Fruit fly (Drosophila melanogaster) whole organism, embryonic: ENCODE results near the gene gpp.

Experiments
- CG10209 ChIP-seq: fragments of 200-800 bp; sonication (Bioruptor generic); optimal IDR thresholded peaks from 3 replicates; lab custom pipeline; 2017; ENCODE audit warnings: missing biosample characterization, mild to moderate bottlenecking, missing genetic modification characterization, missing genetic modification reagents
- CG10462 ChIP-seq: fragments of 200-800 bp; sonication (Bioruptor generic); optimal IDR thresholded peaks from 2 replicates; lab custom pipeline; 2016; ENCODE audit warnings: missing biosample characterization, missing genetic modification characterization
- CG10654 ChIP-seq: fragments of 200-800 bp; sonication (Bioruptor generic); optimal IDR thresholded peaks from 2 replicates; lab custom pipeline; 2016; ENCODE audit warnings: missing biosample characterization, missing genetic modification characterization
- CG11560 ChIP-seq: fragments of 200-800 bp; sonication (Bioruptor generic); IDR thresholded peaks from 3 replicates; pipeline ENCODE4 v1.3.6; 2022; ENCODE audit warnings: missing biosample characterization, missing genetic modification characterization
- CG12219 ChIP-seq: fragments of 200-800 bp; sonication (Bioruptor generic); optimal IDR thresholded peaks from 3 replicates; lab custom pipeline; 2018; ENCODE audit warnings: missing biosample characterization, mild to moderate bottlenecking, missing genetic modification characterization
- CG14710 ChIP-seq: fragments of 200-800 bp; sonication (Bioruptor generic); optimal IDR thresholded peaks from 3 replicates; lab custom pipeline; 2019; ENCODE audit warnings: missing biosample characterization, mild to moderate bottlenecking, missing genetic modification characterization, moderate library complexity
- CG1792 ChIP-seq: fragments of 200-800 bp; sonication (Bioruptor generic); optimal IDR thresholded peaks from 2 replicates; lab custom pipeline; 2016; ENCODE audit warnings: missing biosample characterization, missing genetic modification characterization
- CG18599 ChIP-seq: fragments of 200-800 bp; sonication (Bioruptor generic); optimal IDR thresholded peaks from 3 replicates; lab custom pipeline; 2017; ENCODE audit warnings: missing biosample characterization, missing genetic modification characterization, mild to moderate bottlenecking, moderate library complexity, missing genetic modification reagents
- CG2199 ChIP-seq: fragments of 200-800 bp; sonication (Bioruptor generic); IDR thresholded peaks from 3 replicates; pipeline ENCODE4 v1.3.6; 2022; ENCODE audit warnings: missing biosample characterization, missing genetic modification characterization
- CG2875 ChIP-seq: fragments of 200-800 bp; sonication (Bioruptor generic); optimal IDR thresholded peaks from 2 replicates; lab custom pipeline; 2017; ENCODE audit warnings: missing biosample characterization, mild to moderate bottlenecking, missing genetic modification characterization, missing genetic modification reagents
- CG2889 ChIP-seq: fragments of 200-800 bp; sonication (Bioruptor generic); IDR thresholded peaks from 3 replicates; pipeline ENCODE4 v1.3.6; 2022; ENCODE audit warnings: missing biosample characterization, missing genetic modification characterization
- CG30020 ChIP-seq: fragments of 200-800 bp; optimal IDR thresholded peaks from 2 replicates; lab custom pipeline; 2019; ENCODE audit warnings: missing biosample characterization, mild to moderate bottlenecking, missing genetic modification characterization, moderate library complexity
- CG3065 ChIP-seq: fragments of 200-800 bp; sonication (Bioruptor generic); optimal IDR thresholded peaks from 2 replicates; lab custom pipeline; 2016; ENCODE audit warnings: missing biosample characterization, missing genetic modification characterization
- CG6654 ChIP-seq: fragments of 200-800 bp; sonication (Bioruptor generic); optimal IDR thresholded peaks from 2 replicates; lab custom pipeline; 2017; ENCODE audit warnings: missing biosample characterization, mild to moderate bottlenecking, missing genetic modification characterization
- CG7357 ChIP-seq: fragments of 200-800 bp; sonication (Bioruptor generic); IDR thresholded peaks from 3 replicates; pipeline ENCODE4 v1.3.6; 2022; ENCODE audit warnings: missing biosample characterization, missing genetic modification characterization
- CG7839 ChIP-seq: fragments of 200-800 bp; sonication (Bioruptor generic); optimal IDR thresholded peaks from 3 replicates; lab custom pipeline; 2018; ENCODE audit warnings: missing biosample characterization, mild to moderate bottlenecking, missing genetic modification characterization, moderate library complexity
- CG7963 ChIP-seq: fragments of 200-800 bp; sonication (Bioruptor generic); IDR thresholded peaks from 3 replicates; pipeline ENCODE4 v1.3.6; 2022; ENCODE audit warnings: missing biosample characterization, missing genetic modification characterization; ENCODE audit not compliant: partially characterized antibody
- CG8388 ChIP-seq: fragments of 200-800 bp; sonication (Bioruptor generic); optimal IDR thresholded peaks from 2 replicates; lab custom pipeline; 2019; ENCODE audit warnings: missing biosample characterization, mild to moderate bottlenecking, missing genetic modification characterization, moderate library complexity
- CG9876 ChIP-seq: fragments of 200-800 bp; sonication (Bioruptor generic); optimal IDR thresholded peaks from 2 replicates; lab custom pipeline; 2016; ENCODE audit warnings: missing biosample characterization, missing genetic modification characterization
- CoRest ChIP-seq: fragments of 200-800 bp; sonication (Bioruptor generic); optimal IDR thresholded peaks from 3 replicates; lab custom pipeline; 2018; ENCODE audit warnings: missing biosample characterization, mild to moderate bottlenecking, missing genetic modification characterization, moderate library complexity
- Drgx ChIP-seq: fragments of 200-800 bp; sonication (Bioruptor generic); IDR thresholded peaks from 2 replicates; pipeline ENCODE4 v1.3.6; 2022; ENCODE audit warnings: missing biosample characterization, missing genetic modification characterization
- GATAe ChIP-seq: fragments of 200-800 bp; sonication (Bioruptor generic); conservative IDR thresholded peaks from 2 replicates; pipeline ENCODE4 v1.3.6; 2022; ENCODE audit warnings: missing biosample characterization, missing genetic modification characterization
- H15 ChIP-seq: fragments of 200-800 bp; sonication (Bioruptor generic); IDR thresholded peaks from 3 replicates; pipeline ENCODE4 v1.3.6; 2022; ENCODE audit warnings: missing biosample characterization, missing genetic modification characterization
- Hmx ChIP-seq: fragments of 200-800 bp; sonication (Bioruptor generic); optimal IDR thresholded peaks from 2 replicates; lab custom pipeline; 2016; ENCODE audit warnings: missing biosample characterization, missing genetic modification characterization
- Hr51 ChIP-seq, 2 experiments: fragments of 200-800 bp; sonication (Bioruptor generic); optimal IDR thresholded peaks; 2 replicates in 1 of 2; 3 replicates in 1 of 2; lab custom pipeline; 2016 to 2018; ENCODE audit warnings: missing biosample characterization in 2 of 2, missing genetic modification characterization in 2 of 2, mild to moderate bottlenecking in 1 of 2, moderate library complexity in 1 of 2
- NfI ChIP-seq: fragments of 200-800 bp; sonication (Bioruptor generic); optimal IDR thresholded peaks from 3 replicates; lab custom pipeline; 2018; ENCODE audit warnings: missing biosample characterization, mild to moderate bottlenecking, missing genetic modification characterization, moderate library complexity
- Oli ChIP-seq: fragments of 200-800 bp; sonication (Bioruptor generic); optimal IDR thresholded peaks from 2 replicates; lab custom pipeline; 2018; ENCODE audit warnings: missing biosample characterization, mild to moderate bottlenecking, missing genetic modification characterization, moderate library complexity
- Ptx1 ChIP-seq: fragments of 200-800 bp; sonication (Bioruptor generic); IDR thresholded peaks from 2 replicates; pipeline ENCODE4 v1.3.6; 2022; ENCODE audit warnings: missing biosample characterization, missing genetic modification characterization
- ac ChIP-seq: fragments of 200-800 bp; sonication (Bioruptor generic); optimal IDR thresholded peaks from 3 replicates; lab custom pipeline; 2017; ENCODE audit warnings: missing biosample characterization, mild to moderate bottlenecking, missing genetic modification characterization
- bsh ChIP-seq, 2 experiments: fragments of 200-800 bp; sonication (Bioruptor generic); optimal IDR thresholded peaks; 2 replicates each; lab custom pipeline; 2017 to 2018; ENCODE audit warnings: mild to moderate bottlenecking in 2 of 2, missing biosample characterization in 2 of 2, missing genetic modification characterization in 2 of 2, moderate library complexity in 1 of 2
- cg ChIP-seq: fragments of 200-800 bp; sonication (Bioruptor generic); optimal IDR thresholded peaks from 3 replicates; lab custom pipeline; 2019; ENCODE audit warnings: missing biosample characterization, mild to moderate bottlenecking, missing genetic modification characterization, moderate library complexity
- corto ChIP-seq: fragments of 200-800 bp; sonication (Bioruptor generic); optimal IDR thresholded peaks from 2 replicates; lab custom pipeline; 2016; ENCODE audit warnings: missing biosample characterization, mild to moderate bottlenecking, missing genetic modification characterization, moderate library complexity
- crp ChIP-seq, 2 experiments: fragments of 200-800 bp; sonication (Bioruptor generic); optimal IDR thresholded peaks; 2 replicates in 1 of 2; 3 replicates in 1 of 2; lab custom pipeline; 2017; ENCODE audit warnings: missing biosample characterization in 2 of 2, missing genetic modification characterization in 2 of 2, mild to moderate bottlenecking in 1 of 2, moderate library complexity in 1 of 2
- disco-r ChIP-seq: fragments of 200-800 bp; sonication (Bioruptor generic); optimal IDR thresholded peaks from 2 replicates; lab custom pipeline; 2016; ENCODE audit warnings: missing biosample characterization, missing genetic modification characterization
- dmrt99B ChIP-seq: fragments of 200-800 bp; sonication (Bioruptor generic); optimal IDR thresholded peaks from 2 replicates; lab custom pipeline; 2018; ENCODE audit warnings: missing biosample characterization, mild to moderate bottlenecking, missing genetic modification characterization, moderate library complexity
- gce ChIP-seq: fragments of 200-800 bp; sonication (Bioruptor generic); IDR thresholded peaks from 3 replicates; pipeline ENCODE4 v1.3.6; 2022; ENCODE audit warnings: missing biosample characterization, missing genetic modification characterization
- grau ChIP-seq: fragments of 200-800 bp; optimal IDR thresholded peaks from 3 replicates; lab custom pipeline; 2019; ENCODE audit warnings: missing biosample characterization, mild to moderate bottlenecking, missing genetic modification characterization, moderate library complexity
- gsb ChIP-seq: fragments of 200-800 bp; sonication (Bioruptor generic); IDR thresholded peaks from 2 replicates; pipeline ENCODE4 v1.3.6; 2022; ENCODE audit warnings: missing biosample characterization, missing genetic modification characterization
- hkb ChIP-seq, 2 experiments: fragments of 200-800 bp in 1 of 2; fragments of >200 bp in 1 of 2; sonication (Bioruptor generic) in 1 of 2; IDR thresholded peaks in 1 of 2; optimal IDR thresholded peaks in 1 of 2; 2 replicates each; pipeline versions ENCODE4 v1.3.6 to Lab custom; 2017 to 2022; ENCODE audit warnings: missing biosample characterization in 1 of 2, missing genetic modification characterization in 1 of 2
- kay ChIP-seq: fragments of 200-800 bp; sonication (Bioruptor generic); optimal IDR thresholded peaks from 2 replicates; lab custom pipeline; 2016; ENCODE audit warnings: missing biosample characterization, missing genetic modification characterization
- lab ChIP-seq: fragments of 200-800 bp; sonication (Bioruptor generic); optimal IDR thresholded peaks from 3 replicates; lab custom pipeline; 2017; ENCODE audit warnings: missing biosample characterization, missing genetic modification characterization, mild to moderate bottlenecking, moderate library complexity, missing genetic modification reagents
- lilli ChIP-seq: fragments of 200-800 bp; sonication (Bioruptor generic); optimal IDR thresholded peaks from 3 replicates; lab custom pipeline; 2016; ENCODE audit warnings: missing biosample characterization, missing genetic modification characterization
- lmd ChIP-seq: fragments of 200-800 bp; sonication (Bioruptor generic); IDR thresholded peaks from 2 replicates; pipeline ENCODE4 v1.3.6; 2022; ENCODE audit warnings: missing biosample characterization, missing genetic modification characterization
- mam ChIP-seq: fragments of 200-800 bp; sonication (Bioruptor generic); optimal IDR thresholded peaks from 3 replicates; lab custom pipeline; 2016; ENCODE audit warnings: missing biosample characterization, missing genetic modification characterization
- nom ChIP-seq: fragments of 200-800 bp; sonication (Bioruptor generic); optimal IDR thresholded peaks from 2 replicates; lab custom pipeline; 2017; ENCODE audit warnings: missing biosample characterization, missing genetic modification characterization, mild to moderate bottlenecking, moderate library complexity, missing genetic modification reagents
- row ChIP-seq: fragments of 200-800 bp; sonication (Bioruptor generic); IDR thresholded peaks from 3 replicates; pipeline ENCODE4 v1.3.6; 2022; ENCODE audit warnings: missing biosample characterization, missing genetic modification characterization
- salm ChIP-seq: fragments of 200-800 bp; sonication (Bioruptor generic); optimal IDR thresholded peaks from 2 replicates; lab custom pipeline; 2018; ENCODE audit warnings: missing biosample characterization, mild to moderate bottlenecking, missing genetic modification characterization
- slp2 ChIP-seq: fragments of 200-800 bp; sonication (Bioruptor generic); optimal IDR thresholded peaks from 2 replicates; lab custom pipeline; 2016; ENCODE audit warnings: missing biosample characterization, missing genetic modification characterization
- tup ChIP-seq: fragments of 200-800 bp; sonication (Bioruptor generic); optimal IDR thresholded peaks from 2 replicates; lab custom pipeline; 2016; ENCODE audit warnings: missing biosample characterization, mild to moderate bottlenecking, missing genetic modification characterization, moderate library complexity
- z ChIP-seq: fragments of 200-800 bp; sonication (Bioruptor generic); IDR thresholded peaks from 3 replicates; pipeline ENCODE4 v1.3.6; 2022; ENCODE audit warnings: missing biosample characterization, missing genetic modification characterization

Gene gpp

dm6 chr3R:6433885-6434284 lies 27.2 kb downstream of the gpp start (continued):
- no peak for TF ChIP-seq CG7963 (GFP tag; lab: Robert Waterston, UW)
- no peak for TF ChIP-seq CG10462 (GFP tag; lab: Kevin White, UChicago)
- no peak for TF ChIP-seq lilli (GFP tag; lab: Kevin White, UChicago)
- no peak for TF ChIP-seq ac (GFP tag; lab: Kevin White, UChicago)
- TF ChIP-seq Ptx1, result peak; percentile 49
- no peak for TF ChIP-seq bsh (GFP tag; optimal IDR thresholded peaks at IDR 0.05; lab: Kevin White, UChicago)
- no peak for TF ChIP-seq GATAe (GFP tag; lab: Robert Waterston, UW)
- TF ChIP-seq Oli (tag; lab: Kevin White, UChicago), result no peak
- TF ChIP-seq slp2 (GFP tag; lab: Kevin White, UChicago), result no peak
- no peak for TF ChIP-seq corto
- no peak for TF ChIP-seq gce
- TF ChIP-seq NfI (GFP tag; lab: Kevin White, UChicago), result no peak
- TF ChIP-seq H15, result no peak
- TF ChIP-seq CG10654 (GFP tag; lab: Kevin White, UChicago), result no peak
- TF ChIP-seq CG2889, result no peak
- no peak for TF ChIP-seq grau (tag; lab: Kevin White, UChicago)
- no peak for TF ChIP-seq CG7839 (tag; lab: Kevin White, UChicago)
- no peak for TF ChIP-seq CG12219
- no peak for TF ChIP-seq CG10209 (GFP tag; lab: Kevin White, UChicago)
- no peak for TF ChIP-seq z (GFP tag; lab: Robert Waterston, UW)
- peak; percentile 3 for TF ChIP-seq CG18599 (GFP tag; lab: Kevin White, UChicago)
- peak in 1 of 2 experiments; percentile 40 for TF ChIP-seq Hr51 (GFP tag; optimal IDR thresholded peaks at IDR 0.05; lab: Kevin White, UChicago)
- no peak for TF ChIP-seq CG3065 (GFP tag; lab: Kevin White, UChicago)
- no peak for TF ChIP-seq CG8388 (GFP tag; lab: Kevin White, UChicago)
- peak; percentile 9 for TF ChIP-seq CoRest
- peak; percentile 21; the same call in 1 of the 2 replicates for TF ChIP-seq lmd
- TF ChIP-seq CG14710, result no peak
- no peak for TF ChIP-seq tup (GFP tag; lab: Kevin White, UChicago)
- peak; percentile 47; the same call in 2 of the 3 replicates for TF ChIP-seq row (GFP tag; lab: Robert Waterston, UW)
- TF ChIP-seq hkb (optimal IDR thresholded peaks at IDR 0.05; lab: Kevin White, UChicago), result no peak
- no peak for TF ChIP-seq hkb (GFP tag; IDR thresholded peaks at IDR 0.05; lab: Robert Waterston, UW)
- TF ChIP-seq crp (GFP tag; optimal IDR thresholded peaks at IDR 0.05; lab: Kevin White, UChicago), result no peak
- TF ChIP-seq cg, result no peak
- no peak for TF ChIP-seq CG1792
- no peak for TF ChIP-seq CG2199 (GFP tag; lab: Robert Waterston, UW)
- no peak for TF ChIP-seq Hmx (GFP tag; lab: Kevin White, UChicago)
- no peak for TF ChIP-seq CG6654 (GFP tag; lab: Kevin White, UChicago)
- peak; percentile 57; the same call in 1 of the 2 replicates for TF ChIP-seq Drgx (GFP tag; lab: Robert Waterston, UW)
- no peak for TF ChIP-seq kay
- TF ChIP-seq CG7357 (GFP tag; lab: Robert Waterston, UW), result no peak
- TF ChIP-seq CG2875 (GFP tag; lab: Kevin White, UChicago), result no peak
- no peak for TF ChIP-seq gsb (GFP tag; lab: Robert Waterston, UW)
- no peak for TF ChIP-seq dmrt99B (tag; lab: Kevin White, UChicago)
- peak; percentile 37 for TF ChIP-seq lab (GFP tag; lab: Kevin White, UChicago)
- no peak for TF ChIP-seq CG30020
- TF ChIP-seq nom (GFP tag; lab: Kevin White, UChicago), result no peak
- TF ChIP-seq disco-r (GFP tag; lab: Kevin White, UChicago), result no peak
- no peak for TF ChIP-seq CG11560
- no peak for TF ChIP-seq CG9876 (GFP tag; lab: Kevin White, UChicago)
- TF ChIP-seq salm (tag; lab: Kevin White, UChicago), result no peak
- no peak for TF ChIP-seq mam (GFP tag; lab: Kevin White, UChicago)
